Worm (Caenorhabditis elegans) whole organism, L4 larva: ENCODE results near the gene lpr-2.
A peak's percentile ranks its signal among the peaks of the same experiment; 100 is the strongest.

Experiments used
- F37D6.2 ChIP-seq: sonication (generic microtip); optimal IDR thresholded peaks from 2 replicates; lab custom pipeline; 2016; ENCODE audit warnings: mild to moderate bottlenecking, missing genetic modification characterization, missing compliant biosample characterization
- T26A8.4 ChIP-seq: fragments of 200-800 bp; sonication (Bioruptor generic); IDR thresholded peaks from 2 replicates; pipeline ENCODE4 v1.3.6; 2022; ENCODE audit warnings: missing genetic modification characterization, missing compliant biosample characterization
- Y5F2A.4 ChIP-seq: fragments of 200-800 bp; sonication (Bioruptor generic); optimal IDR thresholded peaks from 2 replicates; lab custom pipeline; 2018; ENCODE audit warnings: mild to moderate bottlenecking, missing genetic modification characterization, missing compliant biosample characterization
- ZK546.5 ChIP-seq, 2 experiments: sonication (generic microtip); optimal IDR thresholded peaks; 2 replicates each; lab custom pipeline; 2017; ENCODE audit warnings: missing biosample characterization in 2 of 2, missing genetic modification characterization in 2 of 2
- aha-1 ChIP-seq: fragments of 150-350 bp; peaks from one replicate; lab custom pipeline; 2014; ENCODE audit warnings: missing biosample characterization, missing genetic modification characterization
- ama-1 ChIP-seq: fragments of 150-350 bp; optimal IDR thresholded peaks from 2 replicates; lab custom pipeline; 2014; ENCODE audit warnings: inconsistent platforms, mixed read lengths
- attf-4 ChIP-seq: sonication (generic microtip); optimal IDR thresholded peaks from 3 replicates; lab custom pipeline; 2017; ENCODE audit warnings: missing biosample characterization, missing genetic modification characterization
- ceh-20 ChIP-seq: fragments of 200-800 bp; sonication (Bioruptor generic); IDR thresholded peaks from 2 replicates; pipeline ENCODE4 v1.3.6; 2022; ENCODE audit warnings: missing genetic modification reagents, missing genetic modification characterization, missing compliant biosample characterization
- ceh-28 ChIP-seq: fragments of 150-350 bp; optimal IDR thresholded peaks from 2 replicates; lab custom pipeline; 2014; ENCODE audit warnings: missing biosample characterization, missing genetic modification reagents, missing genetic modification characterization
- ces-1 ChIP-seq: fragments of 150-350 bp; sonication (generic microtip); optimal IDR thresholded peaks from 4 replicates; lab custom pipeline; 2014; ENCODE audit warnings: missing biosample characterization, missing genetic modification reagents, missing genetic modification characterization
- ctbp-1 ChIP-seq: fragments of 200-800 bp; sonication (Bioruptor generic); IDR thresholded peaks from 2 replicates; pipeline ENCODE4 v1.3.6; 2022; ENCODE audit warnings: missing genetic modification reagents, missing genetic modification characterization, missing compliant biosample characterization
- daf-16 ChIP-seq, 3 experiments: sonication (generic microtip); optimal IDR thresholded peaks; 2 replicates each; lab custom pipeline; 2016 to 2017; ENCODE audit warnings: missing genetic modification characterization in 3 of 3, missing genetic modification reagents in 3 of 3, mild to moderate bottlenecking in 2 of 3, missing compliant biosample characterization in 2 of 3, missing biosample characterization in 1 of 3, moderate library complexity in 1 of 3
- dmd-6 ChIP-seq: fragments of 200-800 bp; sonication (Bioruptor generic); IDR thresholded peaks from 2 replicates; pipeline ENCODE4 v1.3.6; 2022; ENCODE audit warnings: missing genetic modification reagents, missing genetic modification characterization, missing compliant biosample characterization
- dve-1 ChIP-seq: sonication (generic microtip); optimal IDR thresholded peaks from 2 replicates; lab custom pipeline; 2017; ENCODE audit warnings: antibody characterized with exemption, mild to moderate bottlenecking, missing genetic modification characterization, missing compliant biosample characterization; ENCODE audit not compliant: insufficient read depth
- egl-27 ChIP-seq: sonication (generic microtip); optimal IDR thresholded peaks from 3 replicates; lab custom pipeline; 2017; ENCODE audit warnings: missing biosample characterization, missing genetic modification reagents, missing genetic modification characterization
- egl-43 ChIP-seq: fragments of 200-800 bp; sonication (Bioruptor generic); IDR thresholded peaks from 2 replicates; pipeline ENCODE4 v1.3.6; 2022; ENCODE audit warnings: missing genetic modification reagents, missing genetic modification characterization, missing compliant biosample characterization
- fkh-10 ChIP-seq: fragments of 150-350 bp; optimal IDR thresholded peaks from 2 replicates; lab custom pipeline; 2014; ENCODE audit warnings: missing biosample characterization, missing genetic modification reagents, missing genetic modification characterization
- gei-8 ChIP-seq: fragments of 200-800 bp; sonication (Bioruptor generic); optimal IDR thresholded peaks from 2 replicates; lab custom pipeline; 2018; ENCODE audit warnings: mild to moderate bottlenecking, missing genetic modification characterization, missing compliant biosample characterization
- hif-1 ChIP-seq, 2 experiments: sonication (generic microtip); optimal IDR thresholded peaks; 2 replicates each; lab custom pipeline; 2016 to 2017; ENCODE audit warnings: missing compliant biosample characterization in 2 of 2, missing genetic modification characterization in 2 of 2, missing genetic modification reagents in 2 of 2, missing genotype in 2 of 2, mild to moderate bottlenecking in 1 of 2
- hlh-11 ChIP-seq: fragments of 200-800 bp; sonication (Bioruptor generic); optimal IDR thresholded peaks from 2 replicates; lab custom pipeline; 2018; ENCODE audit warnings: mild to moderate bottlenecking, missing genetic modification characterization, missing compliant biosample characterization
- hlh-30 ChIP-seq: sonication (generic microtip); optimal IDR thresholded peaks from 2 replicates; lab custom pipeline; 2017; ENCODE audit warnings: antibody characterized with exemption, mild to moderate bottlenecking, missing genetic modification characterization, missing compliant biosample characterization; ENCODE audit not compliant: insufficient read depth
- hmg-1.1 ChIP-seq: fragments of 200-800 bp; sonication (Bioruptor generic); IDR thresholded peaks from 2 replicates; pipeline ENCODE4 v1.3.6; 2022; ENCODE audit warnings: missing genetic modification reagents, missing genetic modification characterization, missing compliant biosample characterization
- jun-1 ChIP-seq: fragments of 150-350 bp; optimal IDR thresholded peaks from 2 replicates; lab custom pipeline; 2014; ENCODE audit warnings: missing biosample characterization, missing genetic modification reagents, missing genetic modification characterization
- lin-15B ChIP-seq: fragments of 150-350 bp; sonication (generic microtip); optimal IDR thresholded peaks from 3 replicates; lab custom pipeline; 2014; ENCODE audit warnings: missing biosample characterization, missing genetic modification characterization
- lin-38 ChIP-seq: fragments of 200-800 bp; sonication (Bioruptor generic); IDR thresholded peaks from 2 replicates; pipeline ENCODE4 v1.3.6; 2022; ENCODE audit warnings: missing genetic modification reagents, missing genetic modification characterization, missing compliant biosample characterization
- lin-39 ChIP-seq: fragments of 150-350 bp; optimal IDR thresholded peaks from 2 replicates; lab custom pipeline; 2014; ENCODE audit warnings: missing biosample characterization, missing genetic modification reagents, missing genetic modification characterization
- lir-3 ChIP-seq: sonication (generic microtip); optimal IDR thresholded peaks from 2 replicates; lab custom pipeline; 2016; ENCODE audit warnings: mild to moderate bottlenecking, missing genetic modification characterization, missing compliant biosample characterization
- lsy-2 ChIP-seq, 2 experiments: fragments of 150-350 bp in 1 of 2; sonication (generic microtip) in 1 of 2; optimal IDR thresholded peaks; 2 replicates each; lab custom pipeline; 2014 to 2017; ENCODE audit warnings: missing biosample characterization in 2 of 2, missing genetic modification characterization in 2 of 2
- mdl-1 ChIP-seq, 2 experiments: fragments of 150-350 bp in 1 of 2; sonication (generic microtip) in 1 of 2; optimal IDR thresholded peaks; 2 replicates each; lab custom pipeline; 2014 to 2017; ENCODE audit warnings: missing biosample characterization in 2 of 2, missing genetic modification characterization in 2 of 2
- mep-1 ChIP-seq: fragments of 150-350 bp; sonication (generic microtip); optimal IDR thresholded peaks from 3 replicates; lab custom pipeline; 2014; ENCODE audit warnings: missing biosample characterization, missing genetic modification characterization
- nhr-11 ChIP-seq: fragments of 150-350 bp; optimal IDR thresholded peaks from 2 replicates; lab custom pipeline; 2014; ENCODE audit warnings: missing biosample characterization, missing genetic modification characterization
- nhr-28 ChIP-seq: fragments of 150-350 bp; optimal IDR thresholded peaks from 2 replicates; lab custom pipeline; 2014; ENCODE audit warnings: missing biosample characterization, missing genetic modification characterization
- nhr-41 ChIP-seq: fragments of 200-800 bp; sonication (Bioruptor generic); IDR thresholded peaks from 2 replicates; pipeline ENCODE4 v1.3.6; 2022; ENCODE audit warnings: missing genetic modification reagents, missing genetic modification characterization, missing compliant biosample characterization
- nhr-6 ChIP-seq: fragments of 150-350 bp; optimal IDR thresholded peaks from 2 replicates; lab custom pipeline; 2014; ENCODE audit warnings: missing biosample characterization, missing genetic modification characterization
- pqm-1 ChIP-seq: sonication (generic microtip); optimal IDR thresholded peaks from 2 replicates; lab custom pipeline; 2017; ENCODE audit warnings: missing biosample characterization, missing genetic modification characterization
- rbr-2 ChIP-seq: sonication (generic microtip); optimal IDR thresholded peaks from 2 replicates; lab custom pipeline; 2016; ENCODE audit warnings: missing genotype, missing genetic modification characterization, missing compliant biosample characterization
- sdz-12 ChIP-seq: fragments of 200-800 bp; sonication (Bioruptor generic); optimal IDR thresholded peaks from 2 replicates; lab custom pipeline; 2018; ENCODE audit warnings: mild to moderate bottlenecking, missing genetic modification characterization, missing compliant biosample characterization
- zip-11 ChIP-seq: fragments of 200-800 bp; sonication (Bioruptor generic); IDR thresholded peaks from 2 replicates; pipeline ENCODE4 v1.3.6; 2022; ENCODE audit warnings: missing genetic modification characterization, missing compliant biosample characterization
- ztf-7 ChIP-seq: fragments of 150-350 bp; optimal IDR thresholded peaks from 2 replicates; lab custom pipeline; 2014; ENCODE audit warnings: missing biosample characterization, missing genetic modification characterization

Gene lpr-2

ce11 chrIV:11765507-11765906 is 13.5 kb upstream of the lpr-2 start:
- TF ChIP-seq fkh-10 (GFP tag; lab: Kevin White, UChicago) = peak; percentile 88
- TF ChIP-seq hlh-11 = peak; percentile 7
- no peak for TF ChIP-seq lin-15B (tag; lab: Kevin White, UChicago)
- no peak for TF ChIP-seq lin-38 (GFP tag; lab: Robert Waterston, UW)
- peak; percentile 52 for TF ChIP-seq mep-1 (tag; lab: Kevin White, UChicago)
- TF ChIP-seq hif-1 (tag; optimal IDR thresholded peaks at IDR 0.05; lab: Kevin White, UChicago) = peak in 1 of 2 experiments; percentile 41
- peak; percentile 73 for TF ChIP-seq rbr-2 (tag; lab: Kevin White, UChicago)
- no peak for TF ChIP-seq gei-8 (GFP tag; lab: Kevin White, UChicago)
- peak; percentile 79 for TF ChIP-seq ctbp-1
- peak; percentile 14; the same call in 1 of the 2 replicates for TF ChIP-seq dmd-6
- no peak for TF ChIP-seq nhr-41 (GFP tag; lab: Robert Waterston, UW)
- no peak for TF ChIP-seq T26A8.4
- TF ChIP-seq mdl-1 (tag; optimal IDR thresholded peaks at IDR 0.05; lab: Kevin White, UChicago) = peak in 1 of 2 experiments; percentile 58
- no peak for TF ChIP-seq jun-1 (tag; lab: Kevin White, UChicago)
- peak; percentile 48 for TF ChIP-seq F37D6.2
- TF ChIP-seq aha-1 (tag; lab: Kevin White, UChicago) = peak; percentile 74
- no peak for TF ChIP-seq zip-11 (GFP tag; lab: Robert Waterston, UW)
- TF ChIP-seq nhr-11 (tag; lab: Kevin White, UChicago) = peak; percentile 20
- TF ChIP-seq ztf-7 (tag; lab: Kevin White, UChicago) = no peak
- TF ChIP-seq lsy-2 (tag; optimal IDR thresholded peaks at IDR 0.05; lab: Kevin White, UChicago) = peak; percentile 21 to 43
- TF ChIP-seq hmg-1.1 (GFP tag; lab: Robert Waterston, UW) = peak; percentile 50
- peak; percentile 60 for TF ChIP-seq ceh-28
- TF ChIP-seq hlh-30 (tag; lab: Kevin White, UChicago) = peak; percentile 71
- TF ChIP-seq ama-1 (lab: Kevin White, UChicago) = no peak
- 0 out of 2 replicates have a peak, but pooled peaks have one; percentile 49 for TF ChIP-seq ceh-20 (GFP tag; lab: Robert Waterston, UW)
- no peak for TF ChIP-seq egl-43 (GFP tag; lab: Robert Waterston, UW)
- TF ChIP-seq lin-39 (tag; lab: Kevin White, UChicago) = no peak

- no peak for TF ChIP-seq ceh-20 (GFP tag; lab: Robert Waterston, UW)
- peak; percentile 7 for TF ChIP-seq hlh-11
- TF ChIP-seq attf-4 (tag; lab: Kevin White, UChicago) = no peak
- no peak for TF ChIP-seq gei-8 (GFP tag; lab: Kevin White, UChicago)
- peak; percentile 27 for TF ChIP-seq nhr-28 (tag; lab: Kevin White, UChicago)
- no peak for TF ChIP-seq pqm-1 (tag; lab: Kevin White, UChicago)
- peak; percentile 79 for TF ChIP-seq dmd-6
- no peak for TF ChIP-seq Y5F2A.4
- TF ChIP-seq nhr-6 (tag; lab: Kevin White, UChicago) = no peak
- TF ChIP-seq daf-16 (GFP tag; optimal IDR thresholded peaks at IDR 0.05; lab: Kevin White, UChicago) = no peak
- TF ChIP-seq daf-16 (tag; optimal IDR thresholded peaks at IDR 0.05; lab: Kevin White, UChicago) = peak; percentile 36
- no peak for TF ChIP-seq egl-43 (GFP tag; lab: Robert Waterston, UW)
- peak; percentile 43 for TF ChIP-seq dve-1 (tag; lab: Kevin White, UChicago)
- no peak for TF ChIP-seq ZK546.5 (tag; optimal IDR thresholded peaks at IDR 0.05; lab: Kevin White, UChicago)
- TF ChIP-seq lir-3 (tag; lab: Kevin White, UChicago) = no peak
- TF ChIP-seq egl-27 (tag; lab: Kevin White, UChicago) = no peak
- no peak for TF ChIP-seq sdz-12 (GFP tag; lab: Kevin White, UChicago)
- no peak for TF ChIP-seq ces-1
Measured at ce11 chrIV:11769769-11770168, 9.2 kb upstream of the lpr-2 start.
